Fruit fly (Drosophila melanogaster) whole organism, prepupa: ENCODE results near the gene CG4982.

ENCODE experiments used
- Blimp-1 ChIP-seq: fragments of 200-800 bp; sonication (Bioruptor generic); optimal IDR thresholded peaks from 3 replicates; lab custom pipeline; 2017; ENCODE audit warnings: missing biosample characterization, missing genetic modification characterization, mild to moderate bottlenecking, moderate library complexity, missing genetic modification reagents
- CG10631 ChIP-seq: fragments of 200-800 bp; sonication (Bioruptor generic); optimal IDR thresholded peaks from 2 replicates; lab custom pipeline; 2016; ENCODE audit warnings: missing biosample characterization, missing genetic modification characterization
- Eip75B ChIP-seq: fragments of 200-800 bp; sonication (Bioruptor generic); optimal IDR thresholded peaks from 3 replicates; lab custom pipeline; 2016; ENCODE audit warnings: missing biosample characterization, missing genetic modification characterization
- Eip78C ChIP-seq: fragments of 200-800 bp; sonication (Bioruptor generic); peaks from one replicate; lab custom pipeline; 2016; ENCODE audit warnings: missing biosample characterization, missing genetic modification characterization
- Gug ChIP-seq: fragments of 200-800 bp; sonication (Bioruptor generic); IDR thresholded peaks from 2 replicates; pipeline ENCODE4 v1.3.6; 2022; ENCODE audit warnings: missing biosample characterization, missing genetic modification characterization
- Sox14 ChIP-seq: fragments of 200-800 bp; sonication (Bioruptor generic); optimal IDR thresholded peaks from 3 replicates; lab custom pipeline; 2016; ENCODE audit warnings: missing biosample characterization, missing genetic modification characterization
- eg ChIP-seq: fragments of 200-800 bp; sonication (Bioruptor generic); IDR thresholded peaks from 3 replicates; pipeline ENCODE4 v1.3.6; 2022; ENCODE audit warnings: missing biosample characterization, missing genetic modification characterization
- fkh ChIP-seq: fragments of 200-800 bp; sonication (Bioruptor generic); optimal IDR thresholded peaks from 3 replicates; lab custom pipeline; 2017; ENCODE audit warnings: missing biosample characterization, mild to moderate bottlenecking, missing genetic modification characterization, moderate library complexity
- salr ChIP-seq, 2 experiments: fragments of 200-800 bp; sonication (Bioruptor generic); optimal IDR thresholded peaks; 3 replicates each; lab custom pipeline; 2016 to 2018; ENCODE audit warnings: missing biosample characterization in 2 of 2, missing genetic modification characterization in 2 of 2, mild to moderate bottlenecking in 1 of 2

- TF ChIP-seq fkh (GFP tag; lab: Kevin White, UChicago) (no peak), Eip75B (GFP tag; lab: Kevin White, UChicago) (no peak), eg (GFP tag; lab: Robert Waterston, UW) (no peak), Blimp-1 (GFP tag; lab: Kevin White, UChicago) (no peak), Eip78C (GFP tag; lab: Kevin White, UChicago) (no peak), salr (GFP tag; optimal IDR thresholded peaks at IDR 0.05; lab: Kevin White, UChicago) (no peak), Gug (GFP tag; lab: Robert Waterston, UW) (no peak), Sox14 (GFP tag; lab: Kevin White, UChicago) (no peak), CG10631 (GFP tag; lab: Kevin White, UChicago) (no peak)
Observed at dm6 chr3L:16323372-16323771, 22.1 kb downstream of the CG4982 start, which contains the start of gene CG13059.
